Fruit fly (Drosophila melanogaster) whole organism, embryonic: ENCODE data around the gene CG5056.

ENCODE experiments used
- Abd-B ChIP-seq: fragments of 200-800 bp; sonication (Bioruptor generic); optimal IDR thresholded peaks from 2 replicates; lab custom pipeline; 2018; ENCODE audit warnings: missing biosample characterization, mild to moderate bottlenecking, missing genetic modification characterization, moderate library complexity
- BEAF-32 ChIP-seq: fragments of 200-800 bp; sonication (Bioruptor generic); optimal IDR thresholded peaks from 3 replicates; lab custom pipeline; 2017; ENCODE audit warnings: missing biosample characterization, missing genetic modification characterization, mild to moderate bottlenecking, moderate library complexity, missing genetic modification reagents
- CG1024 ChIP-seq: fragments of 200-800 bp; sonication (Bioruptor generic); IDR thresholded peaks from 2 replicates; pipeline ENCODE4 v1.3.6; 2022; ENCODE audit warnings: missing biosample characterization, missing genetic modification characterization
- CG11398 ChIP-seq: fragments of 200-800 bp; sonication (Bioruptor generic); optimal IDR thresholded peaks from 2 replicates; lab custom pipeline; 2016; ENCODE audit warnings: missing biosample characterization, missing genetic modification characterization
- CG12659 ChIP-seq: fragments of 200-800 bp; sonication (Bioruptor generic); optimal IDR thresholded peaks from 3 replicates; lab custom pipeline; 2017; ENCODE audit warnings: mild to moderate bottlenecking, missing biosample characterization, missing genetic modification reagents, missing genetic modification characterization
- CG13287 ChIP-seq: fragments of 200-800 bp; sonication (Bioruptor generic); IDR thresholded peaks from 2 replicates; pipeline ENCODE4 v1.3.6; 2022; ENCODE audit warnings: missing biosample characterization, missing genetic modification characterization; ENCODE audit not compliant: partially characterized antibody
- CG13775 ChIP-seq: fragments of 200-800 bp; sonication (Bioruptor generic); optimal IDR thresholded peaks from 3 replicates; lab custom pipeline; 2017; ENCODE audit warnings: missing biosample characterization, mild to moderate bottlenecking, missing genetic modification characterization
- CG15601 ChIP-seq: fragments of 200-800 bp; sonication (Bioruptor generic); optimal IDR thresholded peaks from 3 replicates; lab custom pipeline; 2019; ENCODE audit warnings: missing biosample characterization, mild to moderate bottlenecking, missing genetic modification characterization, moderate library complexity
- CG15696 ChIP-seq: fragments of 200-800 bp; sonication (Bioruptor generic); optimal IDR thresholded peaks from 2 replicates; lab custom pipeline; 2019; ENCODE audit warnings: missing biosample characterization, mild to moderate bottlenecking, missing genetic modification characterization, moderate library complexity
- CG16779 ChIP-seq: fragments of 200-800 bp; sonication (Bioruptor generic); IDR thresholded peaks from 2 replicates; pipeline ENCODE4 v1.3.6; 2022; ENCODE audit warnings: missing biosample characterization, missing genetic modification characterization
- CG16815 ChIP-seq: fragments of 200-800 bp; sonication (Bioruptor generic); optimal IDR thresholded peaks from 3 replicates; lab custom pipeline; 2017; ENCODE audit warnings: missing biosample characterization, mild to moderate bottlenecking, missing genetic modification characterization
- CG17568 ChIP-seq: fragments of 200-800 bp; sonication (Bioruptor generic); optimal IDR thresholded peaks from 2 replicates; lab custom pipeline; 2018; ENCODE audit warnings: missing biosample characterization, mild to moderate bottlenecking, missing genetic modification characterization, moderate library complexity
- CG2712 ChIP-seq: fragments of 200-800 bp; optimal IDR thresholded peaks from 3 replicates; lab custom pipeline; 2019; ENCODE audit warnings: missing biosample characterization, mild to moderate bottlenecking, missing genetic modification characterization, moderate library complexity
- CG33213 ChIP-seq: fragments of 200-800 bp; sonication (Bioruptor generic); optimal IDR thresholded peaks from 3 replicates; lab custom pipeline; 2016; ENCODE audit warnings: missing biosample characterization, missing genetic modification characterization
- CG33557 ChIP-seq: fragments of 200-800 bp; sonication (Bioruptor generic); optimal IDR thresholded peaks from 2 replicates; lab custom pipeline; 2019; ENCODE audit warnings: missing biosample characterization, mild to moderate bottlenecking, missing genetic modification characterization, moderate library complexity
- CG34224 ChIP-seq: fragments of 200-800 bp; sonication (Bioruptor generic); IDR thresholded peaks from 3 replicates; pipeline ENCODE4 v1.3.6; 2022; ENCODE audit warnings: missing biosample characterization, missing genetic modification characterization; ENCODE audit not compliant: partially characterized antibody
- CG3726 ChIP-seq: fragments of 200-800 bp; sonication (Bioruptor generic); IDR thresholded peaks from 3 replicates; pipeline ENCODE4, ENCODE4 v1.3.6; 2022; ENCODE audit warnings: missing biosample characterization, missing genetic modification characterization
- CG5245 ChIP-seq: fragments of 200-800 bp; sonication (Bioruptor generic); optimal IDR thresholded peaks from 3 replicates; lab custom pipeline; 2016; ENCODE audit warnings: missing biosample characterization, missing genetic modification characterization
- CG6683 ChIP-seq: fragments of 200-800 bp; sonication (Bioruptor generic); optimal IDR thresholded peaks from 2 replicates; lab custom pipeline; 2017; ENCODE audit warnings: missing biosample characterization, mild to moderate bottlenecking, missing genetic modification characterization, missing genetic modification reagents
- CG7271 ChIP-seq: fragments of 200-800 bp; sonication (Bioruptor generic); optimal IDR thresholded peaks from 2 replicates; lab custom pipeline; 2018; ENCODE audit warnings: missing biosample characterization, mild to moderate bottlenecking, missing genetic modification characterization, moderate library complexity
- CG7372 ChIP-seq: fragments of 200-800 bp; sonication (Bioruptor generic); IDR thresholded peaks from 2 replicates; pipeline ENCODE4 v1.3.6; 2022; ENCODE audit warnings: missing biosample characterization, missing genetic modification characterization
- CG8281 ChIP-seq: fragments of 200-800 bp; sonication (Bioruptor generic); optimal IDR thresholded peaks from 2 replicates; lab custom pipeline; 2018; ENCODE audit warnings: missing biosample characterization, mild to moderate bottlenecking, missing genetic modification characterization, moderate library complexity
- Dll ChIP-seq: fragments of 200-800 bp; sonication (Bioruptor generic); IDR thresholded peaks from 4 replicates; pipeline ENCODE4 v1.3.6; 2022; ENCODE audit warnings: missing biosample characterization, missing genetic modification characterization; ENCODE audit not compliant: partially characterized antibody
- E2f2 ChIP-seq: fragments of 200-800 bp; sonication (Bioruptor generic); IDR thresholded peaks from 2 replicates; pipeline ENCODE4 v1.3.6; 2022; ENCODE audit warnings: missing biosample characterization, missing genetic modification characterization
- Fer3 ChIP-seq: fragments of 200-800 bp; sonication (Bioruptor generic); optimal IDR thresholded peaks from 2 replicates; lab custom pipeline; 2018; ENCODE audit warnings: missing biosample characterization, mild to moderate bottlenecking, missing genetic modification characterization, moderate library complexity
- Gsc ChIP-seq: fragments of 200-800 bp; sonication (Bioruptor generic); IDR thresholded peaks from 2 replicates; pipeline ENCODE4 v1.3.6; 2022; ENCODE audit warnings: missing biosample characterization, missing genetic modification characterization
- HLH3B ChIP-seq: fragments of 200-800 bp; sonication (Bioruptor generic); IDR thresholded peaks from 2 replicates; pipeline ENCODE4 v1.3.6; 2022; ENCODE audit warnings: missing biosample characterization, missing genetic modification characterization
- Hr3 ChIP-seq: fragments of 200-800 bp; sonication (Bioruptor generic); optimal IDR thresholded peaks from 3 replicates; lab custom pipeline; 2016; ENCODE audit warnings: missing biosample characterization, missing genetic modification characterization
- Med ChIP-seq: fragments of 200-800 bp; sonication (Bioruptor generic); peaks from one replicate; lab custom pipeline; 2016; ENCODE audit warnings: missing biosample characterization, missing genetic modification characterization, mild to moderate bottlenecking, inconsistent platforms, moderate library complexity
- PHDP ChIP-seq: fragments of 200-800 bp; sonication (Bioruptor generic); optimal IDR thresholded peaks from 3 replicates; lab custom pipeline; 2018; ENCODE audit warnings: missing biosample characterization, mild to moderate bottlenecking, missing genetic modification characterization, moderate library complexity
- Sox100B ChIP-seq: fragments of 200-800 bp; sonication (Bioruptor generic); optimal IDR thresholded peaks from 3 replicates; lab custom pipeline; 2018; ENCODE audit warnings: missing biosample characterization, mild to moderate bottlenecking, missing genetic modification characterization
- chinmo ChIP-seq: fragments of 200-800 bp; sonication (Bioruptor generic); IDR thresholded peaks from 4 replicates; pipeline ENCODE4 v1.3.6; 2022; ENCODE audit warnings: missing biosample characterization, missing genetic modification characterization; ENCODE audit not compliant: partially characterized antibody
- crp ChIP-seq, 2 experiments: fragments of 200-800 bp; sonication (Bioruptor generic); optimal IDR thresholded peaks; 2 replicates in 1 of 2; 3 replicates in 1 of 2; lab custom pipeline; 2017; ENCODE audit warnings: missing biosample characterization in 2 of 2, missing genetic modification characterization in 2 of 2, mild to moderate bottlenecking in 1 of 2, moderate library complexity in 1 of 2
- dm ChIP-seq: fragments of 200-800 bp; sonication (Bioruptor generic); optimal IDR thresholded peaks from 3 replicates; lab custom pipeline; 2016; ENCODE audit warnings: missing biosample characterization, missing genetic modification characterization
- dpn ChIP-seq, 2 experiments: fragments of 200-800 bp; sonication (Bioruptor generic); optimal IDR thresholded peaks; 3 replicates each; lab custom pipeline; 2016; ENCODE audit warnings: missing biosample characterization in 2 of 2, missing genetic modification characterization in 2 of 2
- gsb-n ChIP-seq: fragments of 200-800 bp; sonication (Bioruptor generic); optimal IDR thresholded peaks from 3 replicates; lab custom pipeline; 2018; ENCODE audit warnings: missing biosample characterization, mild to moderate bottlenecking, missing genetic modification characterization
- hbn ChIP-seq: fragments of 200-800 bp; sonication (Bioruptor generic); IDR thresholded peaks from 2 replicates; pipeline ENCODE4 v1.3.6; 2022; ENCODE audit warnings: missing biosample characterization, missing genetic modification characterization; ENCODE audit not compliant: partially characterized antibody
- lilli ChIP-seq: fragments of 200-800 bp; sonication (Bioruptor generic); optimal IDR thresholded peaks from 3 replicates; lab custom pipeline; 2016; ENCODE audit warnings: missing biosample characterization, missing genetic modification characterization
- luna ChIP-seq: fragments of 200-800 bp; sonication (Bioruptor generic); optimal IDR thresholded peaks from 2 replicates; lab custom pipeline; 2016; ENCODE audit warnings: missing biosample characterization, missing genetic modification characterization
- mld ChIP-seq: fragments of 200-800 bp; sonication (Bioruptor generic); IDR thresholded peaks from 3 replicates; pipeline ENCODE4 v1.3.6; 2022; ENCODE audit warnings: missing biosample characterization, missing genetic modification characterization; ENCODE audit not compliant: partially characterized antibody
- org-1 ChIP-seq: fragments of 200-800 bp; sonication (Bioruptor generic); optimal IDR thresholded peaks from 2 replicates; lab custom pipeline; 2017; ENCODE audit warnings: missing biosample characterization, missing genetic modification characterization
- row ChIP-seq: fragments of 200-800 bp; sonication (Bioruptor generic); IDR thresholded peaks from 3 replicates; pipeline ENCODE4 v1.3.6; 2022; ENCODE audit warnings: missing biosample characterization, missing genetic modification characterization
- slp2 ChIP-seq: fragments of 200-800 bp; sonication (Bioruptor generic); optimal IDR thresholded peaks from 2 replicates; lab custom pipeline; 2016; ENCODE audit warnings: missing biosample characterization, missing genetic modification characterization
- ssp ChIP-seq: fragments of 200-800 bp; sonication (Bioruptor generic); IDR thresholded peaks from 2 replicates; pipeline ENCODE4 v1.3.6; 2022; ENCODE audit warnings: missing biosample characterization, missing genetic modification characterization
- tap ChIP-seq: fragments of 200-800 bp; optimal IDR thresholded peaks from 3 replicates; lab custom pipeline; 2019; ENCODE audit warnings: missing biosample characterization, mild to moderate bottlenecking, missing genetic modification characterization, moderate library complexity
- tll ChIP-seq, 2 experiments: fragments of 200-800 bp in 1 of 2; fragments of >200 bp in 1 of 2; sonication (Bioruptor generic) in 1 of 2; optimal IDR thresholded peaks; 2 replicates each; lab custom pipeline; 2017 to 2019; ENCODE audit warnings: missing biosample characterization in 2 of 2, missing genetic modification characterization in 2 of 2, mild to moderate bottlenecking in 1 of 2, moderate library complexity in 1 of 2
- trem ChIP-seq: fragments of 200-800 bp; optimal IDR thresholded peaks from 3 replicates; lab custom pipeline; 2019; ENCODE audit warnings: missing biosample characterization, mild to moderate bottlenecking, missing genetic modification characterization, moderate library complexity
- unc-4 ChIP-seq: fragments of 200-800 bp; sonication (Bioruptor generic); IDR thresholded peaks from 2 replicates; pipeline ENCODE4 v1.3.6; 2022; ENCODE audit warnings: missing biosample characterization, missing genetic modification characterization; ENCODE audit not compliant: partially characterized antibody

CG5056 gene

DNA sequence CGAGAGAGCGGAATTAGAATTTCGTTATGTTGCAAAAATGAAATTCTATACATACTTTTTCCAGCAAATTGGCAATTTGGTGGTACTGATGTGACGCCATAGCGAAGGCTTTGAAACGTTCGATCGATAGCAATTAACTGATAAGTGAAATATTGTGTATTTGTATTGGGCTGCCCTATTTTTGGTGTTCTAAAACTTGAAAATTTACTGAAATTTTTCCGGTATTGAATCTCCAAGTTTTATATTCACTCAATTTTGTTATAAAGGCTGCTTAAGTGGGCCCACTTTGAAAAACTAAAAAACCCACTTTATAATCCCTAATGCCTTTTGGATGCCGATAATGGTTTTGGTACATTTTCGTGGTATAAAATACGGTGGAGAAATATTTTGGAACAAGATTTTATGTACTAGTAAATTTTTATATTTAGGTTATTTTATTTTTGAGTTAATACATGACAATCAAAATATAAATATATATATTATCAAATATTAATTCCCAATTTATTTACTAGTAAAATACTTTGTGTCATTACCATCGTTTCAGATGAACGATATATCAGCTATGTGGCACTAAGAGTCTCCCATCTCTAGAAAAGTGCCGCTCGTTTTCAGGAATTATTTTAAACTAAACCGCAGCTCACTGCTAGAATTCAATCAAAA lies 4.0 kb upstream of the CG5056 start, which contains the start of the genes Cand1 and pim (continued):
- TF ChIP-seq CG8281, result no peak
- TF ChIP-seq Sox100B, result no peak
- no peak for TF ChIP-seq Hr3 (GFP tag; lab: Kevin White, UChicago)
- peak in 1 of 2 experiments; percentile 12 for TF ChIP-seq dpn (GFP tag; optimal IDR thresholded peaks at IDR 0.05; lab: Kevin White, UChicago)
- TF ChIP-seq ssp, result peak; percentile 29; the same call in 1 of the 2 replicates
- no peak for TF ChIP-seq lilli
- TF ChIP-seq tap (tag; lab: Kevin White, UChicago), result no peak
- TF ChIP-seq CG15696 (tag; lab: Kevin White, UChicago), result no peak
- TF ChIP-seq CG16815 (GFP tag; lab: Kevin White, UChicago), result no peak
- TF ChIP-seq Abd-B, result peak; percentile 36
- peak; percentile 71; the same call in 2 of the 3 replicates for TF ChIP-seq CG34224 (GFP tag; lab: Robert Waterston, UW)
- TF ChIP-seq E2f2, result peak; percentile 83
- no peak for TF ChIP-seq CG13775 (GFP tag; lab: Kevin White, UChicago)
- TF ChIP-seq CG33557 (GFP tag; lab: Kevin White, UChicago), result peak; percentile 10
- TF ChIP-seq BEAF-32 (GFP tag; lab: Kevin White, UChicago), result peak; percentile 77
- no peak for TF ChIP-seq CG11398
- TF ChIP-seq HLH3B (GFP tag; lab: Robert Waterston, UW), result no peak
- no peak for TF ChIP-seq org-1 (GFP tag; lab: Kevin White, UChicago)
- no peak for TF ChIP-seq CG7271
- TF ChIP-seq CG5245 (GFP tag; lab: Kevin White, UChicago), result no peak
- TF ChIP-seq CG3726, result no peak
- TF ChIP-seq luna (GFP tag; lab: Kevin White, UChicago), result no peak
- peak; percentile 8 for TF ChIP-seq PHDP
- 0 out of 4 replicates have a peak, but pooled peaks have one; percentile 38 for TF ChIP-seq chinmo (GFP tag; lab: Robert Waterston, UW)
- no peak for TF ChIP-seq CG6683 (GFP tag; lab: Kevin White, UChicago)
- TF ChIP-seq Dll, result peak; percentile 76
- TF ChIP-seq crp (GFP tag; optimal IDR thresholded peaks at IDR 0.05; lab: Kevin White, UChicago), result no peak
- no peak for TF ChIP-seq CG1024
- no peak for TF ChIP-seq CG16779
- peak; percentile 70 for TF ChIP-seq CG12659 (GFP tag; lab: Kevin White, UChicago)
- TF ChIP-seq row, result peak; percentile 78
- no peak for TF ChIP-seq Fer3 (tag; lab: Kevin White, UChicago)
- no peak for TF ChIP-seq CG7372 (GFP tag; lab: Robert Waterston, UW)
- peak; percentile 79 for TF ChIP-seq CG13287 (GFP tag; lab: Robert Waterston, UW)
- TF ChIP-seq CG2712 (tag; lab: Kevin White, UChicago), result peak; percentile 63
- TF ChIP-seq tll (GFP tag; optimal IDR thresholded peaks at IDR 0.05; lab: Kevin White, UChicago), result no peak
- TF ChIP-seq dm (GFP tag; lab: Kevin White, UChicago), result no peak
- no peak for TF ChIP-seq CG17568 (GFP tag; lab: Kevin White, UChicago)
- TF ChIP-seq Gsc, result no peak
- TF ChIP-seq mld (GFP tag; lab: Robert Waterston, UW), result no peak
- peak; percentile 73 for TF ChIP-seq unc-4 (GFP tag; lab: Robert Waterston, UW)
- TF ChIP-seq gsb-n, result no peak
- TF ChIP-seq CG33213 (GFP tag; lab: Kevin White, UChicago), result no peak
- TF ChIP-seq CG15601, result peak; percentile 62
- peak; percentile 17 for TF ChIP-seq Med (GFP tag; lab: Kevin White, UChicago)
- peak; percentile 46; the same call in 1 of the 2 replicates for TF ChIP-seq hbn (GFP tag; lab: Robert Waterston, UW)
- no peak for TF ChIP-seq slp2 (GFP tag; lab: Kevin White, UChicago)
- peak; percentile 81 for TF ChIP-seq trem
